Fruit fly (Drosophila melanogaster) whole organism, embryonic: ENCODE data around the gene fd96Ca.

Experiments
- CG10431 ChIP-seq: fragments of 200-800 bp; sonication (Bioruptor generic); optimal IDR thresholded peaks from 3 replicates; lab custom pipeline; 2018; ENCODE audit warnings: missing biosample characterization, mild to moderate bottlenecking, missing genetic modification characterization
- CG11085 ChIP-seq: fragments of 200-800 bp; sonication (Bioruptor generic); IDR thresholded peaks from 2 replicates; pipeline ENCODE4 v1.3.6; 2022; ENCODE audit warnings: missing biosample characterization, missing genetic modification characterization
- CG12299 ChIP-seq: fragments of 200-800 bp; sonication (Bioruptor generic); optimal IDR thresholded peaks from 2 replicates; lab custom pipeline; 2018; ENCODE audit warnings: missing biosample characterization, mild to moderate bottlenecking, missing genetic modification characterization
- CG12659 ChIP-seq: fragments of 200-800 bp; sonication (Bioruptor generic); optimal IDR thresholded peaks from 3 replicates; lab custom pipeline; 2017; ENCODE audit warnings: mild to moderate bottlenecking, missing biosample characterization, missing genetic modification reagents, missing genetic modification characterization
- CG13775 ChIP-seq: fragments of 200-800 bp; sonication (Bioruptor generic); optimal IDR thresholded peaks from 3 replicates; lab custom pipeline; 2017; ENCODE audit warnings: missing biosample characterization, mild to moderate bottlenecking, missing genetic modification characterization
- CG14710 ChIP-seq: fragments of 200-800 bp; sonication (Bioruptor generic); optimal IDR thresholded peaks from 3 replicates; lab custom pipeline; 2019; ENCODE audit warnings: missing biosample characterization, mild to moderate bottlenecking, missing genetic modification characterization, moderate library complexity
- CG15601 ChIP-seq: fragments of 200-800 bp; sonication (Bioruptor generic); optimal IDR thresholded peaks from 3 replicates; lab custom pipeline; 2019; ENCODE audit warnings: missing biosample characterization, mild to moderate bottlenecking, missing genetic modification characterization, moderate library complexity
- CG1603 ChIP-seq: fragments of 200-800 bp; sonication (Bioruptor generic); optimal IDR thresholded peaks from 2 replicates; lab custom pipeline; 2019; ENCODE audit warnings: missing biosample characterization, mild to moderate bottlenecking, missing genetic modification characterization, moderate library complexity
- CG17568 ChIP-seq: fragments of 200-800 bp; sonication (Bioruptor generic); optimal IDR thresholded peaks from 2 replicates; lab custom pipeline; 2018; ENCODE audit warnings: missing biosample characterization, mild to moderate bottlenecking, missing genetic modification characterization, moderate library complexity
- CG17829 ChIP-seq: fragments of 200-800 bp; optimal IDR thresholded peaks from 2 replicates; lab custom pipeline; 2019; ENCODE audit warnings: missing biosample characterization, mild to moderate bottlenecking, missing genetic modification characterization, moderate library complexity
- CG2116 ChIP-seq: fragments of 200-800 bp; sonication (Bioruptor generic); optimal IDR thresholded peaks from 3 replicates; lab custom pipeline; 2018; ENCODE audit warnings: missing biosample characterization, mild to moderate bottlenecking, missing genetic modification characterization
- CG2712 ChIP-seq: fragments of 200-800 bp; optimal IDR thresholded peaks from 3 replicates; lab custom pipeline; 2019; ENCODE audit warnings: missing biosample characterization, mild to moderate bottlenecking, missing genetic modification characterization, moderate library complexity
- CG34224 ChIP-seq: fragments of 200-800 bp; sonication (Bioruptor generic); IDR thresholded peaks from 3 replicates; pipeline ENCODE4 v1.3.6; 2022; ENCODE audit warnings: missing biosample characterization, missing genetic modification characterization; ENCODE audit not compliant: partially characterized antibody
- CG34422 ChIP-seq: fragments of 200-800 bp; sonication (Bioruptor generic); IDR thresholded peaks from 3 replicates; pipeline ENCODE4 v1.3.6; 2022; ENCODE audit warnings: missing biosample characterization, missing genetic modification characterization
- CG4617 ChIP-seq: fragments of 200-800 bp; sonication (Bioruptor generic); optimal IDR thresholded peaks from 3 replicates; lab custom pipeline; 2016; ENCODE audit warnings: missing biosample characterization, missing genetic modification characterization, borderline replicate concordance
- CG6254 ChIP-seq: fragments of 200-800 bp; sonication (Bioruptor generic); optimal IDR thresholded peaks from 3 replicates; lab custom pipeline; 2017; ENCODE audit warnings: mild to moderate bottlenecking, missing biosample characterization, missing genetic modification reagents, missing genetic modification characterization
- CG7745 ChIP-seq: fragments of 200-800 bp; sonication (Bioruptor generic); optimal IDR thresholded peaks from 2 replicates; lab custom pipeline; 2018; ENCODE audit warnings: missing biosample characterization, mild to moderate bottlenecking, missing genetic modification characterization, moderate library complexity
- CG8924 ChIP-seq: fragments of 200-800 bp; optimal IDR thresholded peaks from 3 replicates; lab custom pipeline; 2019; ENCODE audit warnings: missing biosample characterization, mild to moderate bottlenecking, missing genetic modification characterization, moderate library complexity
- D19A ChIP-seq: fragments of 200-800 bp; optimal IDR thresholded peaks from 3 replicates; lab custom pipeline; 2019; ENCODE audit warnings: missing biosample characterization, mild to moderate bottlenecking, missing genetic modification characterization, moderate library complexity
- ERR ChIP-seq: fragments of 200-800 bp; sonication (Bioruptor generic); optimal IDR thresholded peaks from 2 replicates; lab custom pipeline; 2016; ENCODE audit warnings: missing biosample characterization, missing genetic modification characterization
- Elba2 ChIP-seq: fragments of 200-800 bp; sonication (Bioruptor generic); optimal IDR thresholded peaks from 3 replicates; lab custom pipeline; 2016; ENCODE audit warnings: missing biosample characterization, missing genetic modification characterization
- Ets97D ChIP-seq: fragments of 200-800 bp; sonication (Bioruptor generic); optimal IDR thresholded peaks from 3 replicates; lab custom pipeline; 2016; ENCODE audit warnings: missing biosample characterization, missing genetic modification characterization
- MBD-R2 ChIP-seq: fragments of 200-800 bp; sonication (Bioruptor generic); IDR thresholded peaks from 2 replicates; pipeline ENCODE4 v1.3.6; 2022; ENCODE audit warnings: missing biosample characterization, missing genetic modification characterization
- Max ChIP-seq: fragments of 200-800 bp; sonication (Bioruptor generic); optimal IDR thresholded peaks from 2 replicates; lab custom pipeline; 2016; ENCODE audit warnings: missing biosample characterization, mild to moderate bottlenecking, missing genetic modification characterization
- Med ChIP-seq: fragments of 200-800 bp; sonication (Bioruptor generic); peaks from one replicate; lab custom pipeline; 2016; ENCODE audit warnings: missing biosample characterization, missing genetic modification characterization, mild to moderate bottlenecking, inconsistent platforms, moderate library complexity
- Nf-YC ChIP-seq: fragments of 200-800 bp; optimal IDR thresholded peaks from 3 replicates; lab custom pipeline; 2019; ENCODE audit warnings: missing biosample characterization, mild to moderate bottlenecking, missing genetic modification characterization, moderate library complexity
- PHDP ChIP-seq: fragments of 200-800 bp; sonication (Bioruptor generic); optimal IDR thresholded peaks from 3 replicates; lab custom pipeline; 2018; ENCODE audit warnings: missing biosample characterization, mild to moderate bottlenecking, missing genetic modification characterization, moderate library complexity
- Poxn ChIP-seq: fragments of 200-800 bp; sonication (Bioruptor generic); IDR thresholded peaks from 2 replicates; pipeline ENCODE4 v1.3.6; 2022; ENCODE audit warnings: missing biosample characterization, missing genetic modification characterization
- Side ChIP-seq: fragments of 200-800 bp; sonication (Bioruptor generic); optimal IDR thresholded peaks from 2 replicates; lab custom pipeline; 2016; ENCODE audit warnings: missing biosample characterization, missing genetic modification characterization
- Spps ChIP-seq: fragments of 200-800 bp; sonication (Bioruptor generic); optimal IDR thresholded peaks from 2 replicates; lab custom pipeline; 2018; ENCODE audit warnings: missing biosample characterization, mild to moderate bottlenecking, missing genetic modification characterization
- az2 ChIP-seq: fragments of 200-800 bp; sonication (Bioruptor generic); optimal IDR thresholded peaks from 3 replicates; lab custom pipeline; 2016; ENCODE audit warnings: missing biosample characterization, missing genetic modification characterization
- bsh ChIP-seq, 2 experiments: fragments of 200-800 bp; sonication (Bioruptor generic); optimal IDR thresholded peaks; 2 replicates each; lab custom pipeline; 2017 to 2018; ENCODE audit warnings: mild to moderate bottlenecking in 2 of 2, missing biosample characterization in 2 of 2, missing genetic modification characterization in 2 of 2, moderate library complexity in 1 of 2
- btn ChIP-seq: fragments of 200-800 bp; sonication (Bioruptor generic); optimal IDR thresholded peaks from 2 replicates; lab custom pipeline; 2016; ENCODE audit warnings: missing biosample characterization, missing genetic modification characterization
- crp ChIP-seq, 2 experiments: fragments of 200-800 bp; sonication (Bioruptor generic); optimal IDR thresholded peaks; 2 replicates in 1 of 2; 3 replicates in 1 of 2; lab custom pipeline; 2017; ENCODE audit warnings: missing biosample characterization in 2 of 2, missing genetic modification characterization in 2 of 2, mild to moderate bottlenecking in 1 of 2, moderate library complexity in 1 of 2
- dmrt11E ChIP-seq: fragments of 200-800 bp; sonication (Bioruptor generic); optimal IDR thresholded peaks from 3 replicates; lab custom pipeline; 2018; ENCODE audit warnings: missing biosample characterization, mild to moderate bottlenecking, missing genetic modification characterization, moderate library complexity
- dpn ChIP-seq, 2 experiments: fragments of 200-800 bp; sonication (Bioruptor generic); optimal IDR thresholded peaks; 3 replicates each; lab custom pipeline; 2016; ENCODE audit warnings: missing biosample characterization in 2 of 2, missing genetic modification characterization in 2 of 2
- fd102C ChIP-seq: fragments of 200-800 bp; sonication (Bioruptor generic); optimal IDR thresholded peaks from 2 replicates; lab custom pipeline; 2018; ENCODE audit warnings: missing biosample characterization, mild to moderate bottlenecking, missing genetic modification characterization, moderate library complexity
- inv ChIP-seq: fragments of 200-800 bp; sonication (Bioruptor generic); IDR thresholded peaks from 2 replicates; pipeline ENCODE4 v1.3.6; 2022; ENCODE audit warnings: missing biosample characterization, missing genetic modification characterization; ENCODE audit not compliant: partially characterized antibody
- lilli ChIP-seq: fragments of 200-800 bp; sonication (Bioruptor generic); optimal IDR thresholded peaks from 3 replicates; lab custom pipeline; 2016; ENCODE audit warnings: missing biosample characterization, missing genetic modification characterization
- pfk ChIP-seq: fragments of 200-800 bp; sonication (Bioruptor generic); optimal IDR thresholded peaks from 2 replicates; lab custom pipeline; 2018; ENCODE audit warnings: missing biosample characterization, mild to moderate bottlenecking, missing genetic modification characterization, moderate library complexity
- pzg ChIP-seq: fragments of 200-800 bp; sonication (Bioruptor generic); optimal IDR thresholded peaks from 3 replicates; lab custom pipeline; 2018; ENCODE audit warnings: missing biosample characterization, mild to moderate bottlenecking, missing genetic modification characterization, moderate library complexity
- sens ChIP-seq: fragments of 200-800 bp; sonication (Bioruptor generic); peaks from one replicate; lab custom pipeline; 2016; ENCODE audit warnings: missing biosample characterization, missing genetic modification characterization
- seq ChIP-seq: fragments of 200-800 bp; sonication (Bioruptor generic); IDR thresholded peaks from 2 replicates; pipeline ENCODE4 v1.3.6; 2022; ENCODE audit warnings: missing biosample characterization, missing genetic modification characterization
- sna ChIP-seq: fragments of 200-800 bp; sonication (Bioruptor generic); IDR thresholded peaks from 2 replicates; pipeline ENCODE4 v1.3.6; 2022; ENCODE audit warnings: missing biosample characterization, missing genetic modification characterization; ENCODE audit not compliant: partially characterized antibody
- sug ChIP-seq: fragments of 200-800 bp; optimal IDR thresholded peaks from 2 replicates; lab custom pipeline; 2019; ENCODE audit warnings: missing biosample characterization, mild to moderate bottlenecking, missing genetic modification characterization, moderate library complexity
- trem ChIP-seq: fragments of 200-800 bp; optimal IDR thresholded peaks from 3 replicates; lab custom pipeline; 2019; ENCODE audit warnings: missing biosample characterization, mild to moderate bottlenecking, missing genetic modification characterization, moderate library complexity
- trh ChIP-seq: fragments of 200-800 bp; sonication (Bioruptor generic); optimal IDR thresholded peaks from 2 replicates; lab custom pipeline; 2016; ENCODE audit warnings: missing biosample characterization, missing genetic modification characterization
- twi ChIP-seq: fragments of 200-800 bp; optimal IDR thresholded peaks from 2 replicates; lab custom pipeline; 2019; ENCODE audit warnings: missing biosample characterization, mild to moderate bottlenecking, missing genetic modification characterization, moderate library complexity
- z ChIP-seq: fragments of 200-800 bp; sonication (Bioruptor generic); IDR thresholded peaks from 3 replicates; pipeline ENCODE4 v1.3.6; 2022; ENCODE audit warnings: missing biosample characterization, missing genetic modification characterization

Gene fd96Ca

dm6 chr3R:25074558-25074964 lies 7.9 kb upstream of the fd96Ca start, which contains the start of the genes shams and CG11920 (continued):
- TF ChIP-seq dmrt11E (tag; lab: Kevin White, UChicago) (peak; percentile 3), CG2712 (tag; lab: Kevin White, UChicago) (peak; percentile 58), Spps (tag; lab: Kevin White, UChicago) (peak; percentile 3), pzg (GFP tag; lab: Kevin White, UChicago) (peak; percentile 47), crp (GFP tag; optimal IDR thresholded peaks at IDR 0.05; lab: Kevin White, UChicago) (peak in 1 of 2 experiments; percentile 73), twi (tag; lab: Kevin White, UChicago) (peak; percentile 45), inv (GFP tag; lab: Robert Waterston, UW) (peak; percentile 34; the same call in 1 of the 2 replicates), CG34422 (GFP tag; lab: Robert Waterston, UW) (peak; percentile 37; the same call in 1 of the 3 replicates), CG10431 (GFP tag; lab: Kevin White, UChicago) (peak; percentile 24), lilli (GFP tag; lab: Kevin White, UChicago) (peak; percentile 29), CG17568 (GFP tag; lab: Kevin White, UChicago) (peak; percentile 31), CG17829 (tag; lab: Kevin White, UChicago) (peak; percentile 69), CG14710 (tag; lab: Kevin White, UChicago) (peak; percentile 63), CG6254 (GFP tag; lab: Kevin White, UChicago) (no peak), Med (GFP tag; lab: Kevin White, UChicago) (peak; percentile 79), CG11085 (no peak), CG13775 (GFP tag; lab: Kevin White, UChicago) (peak; percentile 18), PHDP (peak; percentile 3), sens (GFP tag; lab: Kevin White, UChicago) (peak; percentile 80), CG12299 (tag; lab: Kevin White, UChicago) (peak; percentile 61), az2 (GFP tag; lab: Kevin White, UChicago) (peak; percentile 2), seq (GFP tag; lab: Robert Waterston, UW) (no peak), CG15601 (tag; lab: Kevin White, UChicago) (peak; percentile 42), CG2116 (GFP tag; lab: Kevin White, UChicago) (peak; percentile 80), Side (GFP tag; lab: Kevin White, UChicago) (no peak), trh (GFP tag; lab: Kevin White, UChicago) (no peak), sna (GFP tag; lab: Robert Waterston, UW) (no peak; the same call in 1 of the 2 replicates), ERR (GFP tag; lab: Kevin White, UChicago) (no peak), btn (GFP tag; lab: Kevin White, UChicago) (no peak), MBD-R2 (GFP tag; lab: Robert Waterston, UW) (peak; percentile 62; the same call in 1 of the 2 replicates), Nf-YC (tag; lab: Kevin White, UChicago) (peak; percentile 42), CG7745 (tag; lab: Kevin White, UChicago) (no peak), Max (GFP tag; lab: Kevin White, UChicago) (peak; percentile 68), CG12659 (GFP tag; lab: Kevin White, UChicago) (peak; percentile 54), sug (tag; lab: Kevin White, UChicago) (no peak), D19A (tag; lab: Kevin White, UChicago) (peak; percentile 20), CG8924 (tag; lab: Kevin White, UChicago) (peak; percentile 88), pfk (GFP tag; lab: Kevin White, UChicago) (peak; percentile 94), z (GFP tag; lab: Robert Waterston, UW) (no peak), trem (tag; lab: Kevin White, UChicago) (peak; percentile 84), CG1603 (tag; lab: Kevin White, UChicago) (peak; percentile 98), bsh (GFP tag; optimal IDR thresholded peaks at IDR 0.05; lab: Kevin White, UChicago) (peak in 1 of 2 experiments; percentile 36), Elba2 (GFP tag; lab: Kevin White, UChicago) (no peak), Poxn (GFP tag; lab: Robert Waterston, UW) (no peak), CG34224 (peak; percentile 73; the same call in 1 of the 3 replicates), CG4617 (GFP tag; lab: Kevin White, UChicago) (peak; percentile 60), Ets97D (GFP tag; lab: Kevin White, UChicago) (peak; percentile 9), dpn (GFP tag; optimal IDR thresholded peaks at IDR 0.05; lab: Kevin White, UChicago) (peak in 1 of 2 experiments; percentile 6), fd102C (no peak)
